Fruit fly (Drosophila melanogaster) whole organism, embryonic: ENCODE measurements around the gene GstO3.

Experiments used
- Awh ChIP-seq: fragments of 200-800 bp; sonication (Bioruptor generic); IDR thresholded peaks from 2 replicates; pipeline ENCODE4, ENCODE4 v1.3.6; 2022; ENCODE audit warnings: missing biosample characterization, missing genetic modification characterization
- BEAF-32 ChIP-seq: fragments of 200-800 bp; sonication (Bioruptor generic); optimal IDR thresholded peaks from 3 replicates; lab custom pipeline; 2017; ENCODE audit warnings: missing biosample characterization, missing genetic modification characterization, mild to moderate bottlenecking, moderate library complexity, missing genetic modification reagents
- CG10979 ChIP-seq: fragments of 200-800 bp; sonication (Bioruptor generic); optimal IDR thresholded peaks from 2 replicates; lab custom pipeline; 2018; ENCODE audit warnings: missing biosample characterization, mild to moderate bottlenecking, missing genetic modification characterization, moderate library complexity
- CG12071 ChIP-seq: fragments of 200-800 bp; sonication (Bioruptor generic); optimal IDR thresholded peaks from 3 replicates; lab custom pipeline; 2018; ENCODE audit warnings: missing biosample characterization, mild to moderate bottlenecking, missing genetic modification characterization
- CG13894 ChIP-seq: fragments of 200-800 bp; sonication (Bioruptor generic); optimal IDR thresholded peaks from 3 replicates; lab custom pipeline; 2018; ENCODE audit warnings: missing biosample characterization, mild to moderate bottlenecking, missing genetic modification characterization, moderate library complexity
- CG14710 ChIP-seq: fragments of 200-800 bp; sonication (Bioruptor generic); optimal IDR thresholded peaks from 3 replicates; lab custom pipeline; 2019; ENCODE audit warnings: missing biosample characterization, mild to moderate bottlenecking, missing genetic modification characterization, moderate library complexity
- CG16815 ChIP-seq: fragments of 200-800 bp; sonication (Bioruptor generic); optimal IDR thresholded peaks from 3 replicates; lab custom pipeline; 2017; ENCODE audit warnings: missing biosample characterization, mild to moderate bottlenecking, missing genetic modification characterization
- CG17802 ChIP-seq: fragments of 200-800 bp; sonication (Bioruptor generic); optimal IDR thresholded peaks from 2 replicates; lab custom pipeline; 2018; ENCODE audit warnings: missing biosample characterization, mild to moderate bottlenecking, missing genetic modification characterization, moderate library complexity
- CG18764 ChIP-seq: fragments of 200-800 bp; sonication (Bioruptor generic); optimal IDR thresholded peaks from 3 replicates; lab custom pipeline; 2016; ENCODE audit warnings: missing biosample characterization, missing genetic modification characterization
- CG31224 ChIP-seq: fragments of 200-800 bp; sonication (Bioruptor generic); IDR thresholded peaks from 2 replicates; pipeline ENCODE4 v1.3.6; 2022; ENCODE audit warnings: missing biosample characterization, missing genetic modification characterization
- CG32772 ChIP-seq: fragments of 200-800 bp; sonication (Bioruptor generic); IDR thresholded peaks from 2 replicates; pipeline ENCODE4 v1.3.6; 2022; ENCODE audit warnings: missing biosample characterization, missing genetic modification characterization
- CG33557 ChIP-seq: fragments of 200-800 bp; sonication (Bioruptor generic); optimal IDR thresholded peaks from 2 replicates; lab custom pipeline; 2019; ENCODE audit warnings: missing biosample characterization, mild to moderate bottlenecking, missing genetic modification characterization, moderate library complexity
- CG34376 ChIP-seq: fragments of 200-800 bp; sonication (Bioruptor generic); optimal IDR thresholded peaks from 2 replicates; lab custom pipeline; 2018; ENCODE audit warnings: missing biosample characterization, mild to moderate bottlenecking, missing genetic modification characterization
- CG4360 ChIP-seq: fragments of 200-800 bp; sonication (Bioruptor generic); IDR thresholded peaks from 2 replicates; pipeline ENCODE4 v1.3.6; 2022; ENCODE audit warnings: missing biosample characterization, missing genetic modification characterization
- CG5245 ChIP-seq: fragments of 200-800 bp; sonication (Bioruptor generic); optimal IDR thresholded peaks from 3 replicates; lab custom pipeline; 2016; ENCODE audit warnings: missing biosample characterization, missing genetic modification characterization
- CG6254 ChIP-seq: fragments of 200-800 bp; sonication (Bioruptor generic); optimal IDR thresholded peaks from 3 replicates; lab custom pipeline; 2017; ENCODE audit warnings: mild to moderate bottlenecking, missing biosample characterization, missing genetic modification reagents, missing genetic modification characterization
- CG6765 ChIP-seq: fragments of 200-800 bp; sonication (Bioruptor generic); optimal IDR thresholded peaks from 3 replicates; lab custom pipeline; 2017; ENCODE audit warnings: missing biosample characterization, mild to moderate bottlenecking, missing genetic modification characterization
- CG9215 ChIP-seq: fragments of 200-800 bp; sonication (Bioruptor generic); IDR thresholded peaks from 2 replicates; pipeline ENCODE4 v1.3.6; 2022; ENCODE audit warnings: missing biosample characterization, missing genetic modification characterization
- Chrac-16 ChIP-seq: fragments of 200-800 bp; sonication (Bioruptor generic); optimal IDR thresholded peaks from 3 replicates; lab custom pipeline; 2016; ENCODE audit warnings: missing biosample characterization, missing genetic modification characterization
- Drgx ChIP-seq: fragments of 200-800 bp; sonication (Bioruptor generic); IDR thresholded peaks from 2 replicates; pipeline ENCODE4 v1.3.6; 2022; ENCODE audit warnings: missing biosample characterization, missing genetic modification characterization
- E2f2 ChIP-seq: fragments of 200-800 bp; sonication (Bioruptor generic); IDR thresholded peaks from 2 replicates; pipeline ENCODE4 v1.3.6; 2022; ENCODE audit warnings: missing biosample characterization, missing genetic modification characterization
- Hey ChIP-seq: fragments of 200-800 bp; sonication (Bioruptor generic); optimal IDR thresholded peaks from 3 replicates; lab custom pipeline; 2018; ENCODE audit warnings: missing biosample characterization, mild to moderate bottlenecking, missing genetic modification characterization
- HmgD ChIP-seq: fragments of 200-800 bp; sonication (Bioruptor generic); optimal IDR thresholded peaks from 3 replicates; lab custom pipeline; 2016; ENCODE audit warnings: missing biosample characterization, missing genetic modification characterization
- Hr78 ChIP-seq, 2 experiments: fragments of 200-800 bp in 1 of 2; fragments of >200 bp in 1 of 2; sonication (Bioruptor generic) in 1 of 2; optimal IDR thresholded peaks; 2 replicates each; lab custom pipeline; 2017 to 2019; ENCODE audit warnings: missing biosample characterization in 2 of 2, missing genetic modification characterization in 2 of 2, mild to moderate bottlenecking in 1 of 2, moderate library complexity in 1 of 2
- MESR4 ChIP-seq: fragments of 200-800 bp; sonication (Bioruptor generic); optimal IDR thresholded peaks from 2 replicates; lab custom pipeline; 2018; ENCODE audit warnings: missing biosample characterization, mild to moderate bottlenecking, missing genetic modification characterization, moderate library complexity
- Med ChIP-seq: fragments of 200-800 bp; sonication (Bioruptor generic); peaks from one replicate; lab custom pipeline; 2016; ENCODE audit warnings: missing biosample characterization, missing genetic modification characterization, mild to moderate bottlenecking, inconsistent platforms, moderate library complexity
- Myb ChIP-seq: fragments of 200-800 bp; sonication (Bioruptor generic); optimal IDR thresholded peaks from 2 replicates; lab custom pipeline; 2016; ENCODE audit warnings: missing biosample characterization, missing genetic modification characterization
- NC2α ChIP-seq: fragments of 200-800 bp; sonication (Bioruptor generic); optimal IDR thresholded peaks from 2 replicates; lab custom pipeline; 2016; ENCODE audit warnings: missing biosample characterization, missing genetic modification characterization
- Nf-YC ChIP-seq: fragments of 200-800 bp; optimal IDR thresholded peaks from 3 replicates; lab custom pipeline; 2019; ENCODE audit warnings: missing biosample characterization, mild to moderate bottlenecking, missing genetic modification characterization, moderate library complexity
- Oli ChIP-seq: fragments of 200-800 bp; sonication (Bioruptor generic); optimal IDR thresholded peaks from 2 replicates; lab custom pipeline; 2018; ENCODE audit warnings: missing biosample characterization, mild to moderate bottlenecking, missing genetic modification characterization, moderate library complexity
- Scr ChIP-seq: fragments of 200-800 bp; sonication (Bioruptor generic); IDR thresholded peaks from 2 replicates; pipeline ENCODE4 v1.3.6; 2022; ENCODE audit warnings: missing biosample characterization, missing genetic modification characterization; ENCODE audit not compliant: partially characterized antibody
- Spps ChIP-seq: fragments of 200-800 bp; sonication (Bioruptor generic); optimal IDR thresholded peaks from 2 replicates; lab custom pipeline; 2018; ENCODE audit warnings: missing biosample characterization, mild to moderate bottlenecking, missing genetic modification characterization
- Sry-δ ChIP-seq: fragments of 200-800 bp; sonication (Bioruptor generic); optimal IDR thresholded peaks from 2 replicates; lab custom pipeline; 2016; ENCODE audit warnings: missing biosample characterization, missing genetic modification characterization
- YL-1 ChIP-seq: fragments of 200-800 bp; sonication (Bioruptor generic); optimal IDR thresholded peaks from 3 replicates; lab custom pipeline; 2017; ENCODE audit warnings: missing biosample characterization, mild to moderate bottlenecking, missing genetic modification characterization
- ac ChIP-seq: fragments of 200-800 bp; sonication (Bioruptor generic); optimal IDR thresholded peaks from 3 replicates; lab custom pipeline; 2017; ENCODE audit warnings: missing biosample characterization, mild to moderate bottlenecking, missing genetic modification characterization
- al ChIP-seq: fragments of 200-800 bp; sonication (Bioruptor generic); IDR thresholded peaks from 2 replicates; pipeline ENCODE4 v1.3.6; 2022; ENCODE audit warnings: missing biosample characterization, missing genetic modification characterization
- bigmax ChIP-seq: fragments of 200-800 bp; sonication (Bioruptor generic); optimal IDR thresholded peaks from 2 replicates; lab custom pipeline; 2018; ENCODE audit warnings: missing biosample characterization, mild to moderate bottlenecking, missing genetic modification characterization
- btn ChIP-seq: fragments of 200-800 bp; sonication (Bioruptor generic); optimal IDR thresholded peaks from 2 replicates; lab custom pipeline; 2016; ENCODE audit warnings: missing biosample characterization, missing genetic modification characterization
- cg ChIP-seq: fragments of 200-800 bp; sonication (Bioruptor generic); optimal IDR thresholded peaks from 3 replicates; lab custom pipeline; 2019; ENCODE audit warnings: missing biosample characterization, mild to moderate bottlenecking, missing genetic modification characterization, moderate library complexity
- chn ChIP-seq: fragments of 200-800 bp; sonication (Bioruptor generic); optimal IDR thresholded peaks from 2 replicates; lab custom pipeline; 2016; ENCODE audit warnings: missing biosample characterization, missing genetic modification characterization
- dati ChIP-seq: fragments of 200-800 bp; sonication (Bioruptor generic); IDR thresholded peaks from 2 replicates; pipeline ENCODE4 v1.3.6; 2022; ENCODE audit warnings: missing biosample characterization, missing genetic modification characterization
- fd96Cb ChIP-seq: fragments of 200-800 bp; sonication (Bioruptor generic); optimal IDR thresholded peaks from 2 replicates; lab custom pipeline; 2018; ENCODE audit warnings: missing biosample characterization, mild to moderate bottlenecking, missing genetic modification characterization, moderate library complexity
- kay ChIP-seq: fragments of 200-800 bp; sonication (Bioruptor generic); optimal IDR thresholded peaks from 2 replicates; lab custom pipeline; 2016; ENCODE audit warnings: missing biosample characterization, missing genetic modification characterization
- lab ChIP-seq: fragments of 200-800 bp; sonication (Bioruptor generic); optimal IDR thresholded peaks from 3 replicates; lab custom pipeline; 2017; ENCODE audit warnings: missing biosample characterization, missing genetic modification characterization, mild to moderate bottlenecking, moderate library complexity, missing genetic modification reagents
- nerfin-1 ChIP-seq: fragments of 200-800 bp; sonication (Bioruptor generic); optimal IDR thresholded peaks from 3 replicates; lab custom pipeline; 2019; ENCODE audit warnings: missing biosample characterization, mild to moderate bottlenecking, missing genetic modification characterization, moderate library complexity
- phol ChIP-seq: fragments of 200-800 bp; sonication (Bioruptor generic); optimal IDR thresholded peaks from 3 replicates; lab custom pipeline; 2018; ENCODE audit warnings: missing biosample characterization, mild to moderate bottlenecking, missing genetic modification characterization, moderate library complexity
- sc ChIP-seq, 3 experiments: fragments of >200 bp in 2 of 3; fragments of 200-800 bp in 1 of 3; sonication (Bioruptor generic) in 1 of 3; optimal IDR thresholded peaks; 2 replicates in 2 of 3; 3 replicates in 1 of 3; lab custom pipeline; 2017; ENCODE audit warnings: mild to moderate bottlenecking in 1 of 3, missing biosample characterization in 1 of 3, missing genetic modification characterization in 1 of 3, missing genetic modification reagents in 1 of 3
- sug ChIP-seq: fragments of 200-800 bp; optimal IDR thresholded peaks from 2 replicates; lab custom pipeline; 2019; ENCODE audit warnings: missing biosample characterization, mild to moderate bottlenecking, missing genetic modification characterization, moderate library complexity
- tna ChIP-seq: fragments of 200-800 bp; sonication (Bioruptor generic); IDR thresholded peaks from 2 replicates; pipeline ENCODE4 v1.3.6; 2022; ENCODE audit warnings: missing biosample characterization, missing genetic modification characterization; ENCODE audit not compliant: partially characterized antibody

GstO3 gene

dm6 chr3L:8513258-8513657 lies 5.4 kb upstream of the GstO3 start (continued):
- TF ChIP-seq Nf-YC (no peak), sc (optimal IDR thresholded peaks at IDR 0.05; lab: Kevin White, UChicago) (no peak), sc (GFP tag; optimal IDR thresholded peaks at IDR 0.05; lab: Kevin White, UChicago) (no peak), Hey (peak; percentile 4), CG16815 (GFP tag; lab: Kevin White, UChicago) (no peak)

DNA sequence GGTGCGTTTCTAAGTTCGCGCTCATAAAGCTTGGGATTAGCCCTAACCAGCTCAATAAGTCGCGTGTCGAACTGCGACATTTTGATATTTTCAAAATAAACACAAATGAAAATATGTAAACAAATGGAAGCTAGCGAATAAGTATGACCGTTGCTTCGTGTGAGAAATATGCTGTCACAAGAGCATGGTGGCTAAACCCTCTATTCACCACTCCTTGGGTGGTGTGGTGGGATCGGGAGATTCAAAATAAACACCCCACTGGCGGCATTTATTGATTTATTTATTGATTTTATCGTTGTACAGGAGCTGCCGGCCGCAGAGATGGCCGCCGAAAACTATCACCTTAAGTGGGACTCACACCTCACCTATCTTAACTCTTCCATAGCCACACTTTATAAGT lies 3.9 kb upstream of the GstO3 start, which contains the start of gene CG6683:
Gene CG6683, minus strand, starts transcription at position 154 of the 400 bp plus-strand sequence.
- no peak for TF ChIP-seq tna (GFP tag; lab: Robert Waterston, UW)
- TF ChIP-seq CG13894 (tag; lab: Kevin White, UChicago), result no peak
- TF ChIP-seq nerfin-1, result peak; percentile 38
- no peak for TF ChIP-seq btn (GFP tag; lab: Kevin White, UChicago)
- no peak for TF ChIP-seq al (GFP tag; lab: Robert Waterston, UW)
- no peak for TF ChIP-seq Scr (GFP tag; lab: Robert Waterston, UW)
- TF ChIP-seq Oli (tag; lab: Kevin White, UChicago), result no peak
- TF ChIP-seq CG33557, result no peak
- peak; percentile 67 for TF ChIP-seq CG6254 (GFP tag; lab: Kevin White, UChicago)
- no peak for TF ChIP-seq Drgx (GFP tag; lab: Robert Waterston, UW)
- peak; percentile 12 for TF ChIP-seq CG14710
- no peak for TF ChIP-seq Myb (GFP tag; lab: Kevin White, UChicago)
- TF ChIP-seq phol, result peak; percentile 39
- TF ChIP-seq Hr78 (GFP tag; optimal IDR thresholded peaks at IDR 0.05; lab: Kevin White, UChicago), result no peak
- peak; percentile 32 for TF ChIP-seq CG34376
- peak; percentile 49 for TF ChIP-seq YL-1 (GFP tag; lab: Kevin White, UChicago)
- no peak for TF ChIP-seq dati
- TF ChIP-seq CG9215, result no peak
- TF ChIP-seq CG4360 (GFP tag; lab: Robert Waterston, UW), result no peak
- no peak for TF ChIP-seq bigmax (GFP tag; lab: Kevin White, UChicago)
- TF ChIP-seq ac (GFP tag; lab: Kevin White, UChicago), result no peak
- no peak for TF ChIP-seq NC2α (GFP tag; lab: Kevin White, UChicago)
- no peak for TF ChIP-seq CG32772
- no peak for TF ChIP-seq lab (GFP tag; lab: Kevin White, UChicago)
- peak; percentile 82 for TF ChIP-seq sug
- TF ChIP-seq CG31224 (GFP tag; lab: Robert Waterston, UW), result no peak
- peak; percentile 88 for TF ChIP-seq E2f2 (GFP tag; lab: Robert Waterston, UW)
- no peak for TF ChIP-seq CG5245 (GFP tag; lab: Kevin White, UChicago)
- TF ChIP-seq Awh (GFP tag; lab: Robert Waterston, UW), result no peak
- TF ChIP-seq MESR4 (GFP tag; lab: Kevin White, UChicago), result peak; percentile 49
- peak; percentile 10 for TF ChIP-seq BEAF-32 (GFP tag; lab: Kevin White, UChicago)
- TF ChIP-seq chn (GFP tag; lab: Kevin White, UChicago), result peak; percentile 7
- no peak for TF ChIP-seq kay (GFP tag; lab: Kevin White, UChicago)
- TF ChIP-seq CG17802 (tag; lab: Kevin White, UChicago), result no peak
- no peak for TF ChIP-seq HmgD (GFP tag; lab: Kevin White, UChicago)
- no peak for TF ChIP-seq Chrac-16 (GFP tag; lab: Kevin White, UChicago)
- peak; percentile 14 for TF ChIP-seq CG12071 (GFP tag; lab: Kevin White, UChicago)
- TF ChIP-seq cg (GFP tag; lab: Kevin White, UChicago), result no peak
- TF ChIP-seq Spps (tag; lab: Kevin White, UChicago), result no peak
- peak; percentile 17 for TF ChIP-seq CG6765 (GFP tag; lab: Kevin White, UChicago)
- no peak for TF ChIP-seq CG18764 (GFP tag; lab: Kevin White, UChicago)
- TF ChIP-seq fd96Cb, result no peak
- TF ChIP-seq Med (GFP tag; lab: Kevin White, UChicago), result peak; percentile 45
- TF ChIP-seq Sry-δ (GFP tag; lab: Kevin White, UChicago), result no peak
- no peak for TF ChIP-seq CG10979 (tag; lab: Kevin White, UChicago)
